Worm (Caenorhabditis elegans): ENCODE data around the gene nhr-182.

DNA sequence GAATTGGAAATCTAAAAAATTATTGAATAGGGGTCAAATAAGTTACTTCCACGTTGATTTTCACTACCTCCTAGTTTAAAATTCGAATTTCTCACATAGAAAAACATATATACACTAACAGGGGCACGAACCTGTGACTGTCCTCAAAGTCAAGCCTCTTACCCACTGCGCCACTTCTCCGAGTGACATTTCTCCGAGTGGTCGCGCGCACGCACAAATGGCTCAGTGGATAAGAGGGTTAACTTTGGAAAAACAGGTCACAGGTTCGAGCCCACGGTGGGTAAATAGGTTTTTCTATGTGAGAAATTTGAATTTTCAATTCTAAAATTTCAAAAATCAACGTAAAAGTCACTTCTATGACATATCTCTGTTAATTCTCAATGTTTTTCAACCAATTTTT, 17.5 kb upstream of the nhr-182 start:
- TF ChIP-seq W03F9.2 (tag; optimal IDR thresholded peaks at IDR 0.05) (no peak), him-1 (tag; optimal IDR thresholded peaks at IDR 0.05) (no peak)

All from whole organism, L4/young adult.